Worm (Caenorhabditis elegans) whole organism, L4 larva: ENCODE measurements around the gene sdz-11.

Experiments
- fos-1 ChIP-seq: fragments of 150-350 bp; optimal IDR thresholded peaks from 2 replicates; lab custom pipeline; 2014; ENCODE audit warnings: missing biosample characterization, missing genetic modification characterization
- lin-39 ChIP-seq: fragments of 150-350 bp; optimal IDR thresholded peaks from 2 replicates; lab custom pipeline; 2014; ENCODE audit warnings: missing biosample characterization, missing genetic modification reagents, missing genetic modification characterization

- TF ChIP-seq lin-39 (tag; lab: Kevin White, UChicago) = no peak
- no peak for TF ChIP-seq fos-1 (tag; lab: Kevin White, UChicago)
These were observed 12.4 kb downstream of the sdz-11 start, which contains the start of gene F12E12.2 for ce11 chrII:3739647-3740046.
